Fruit fly (Drosophila melanogaster) whole organism, embryonic: ENCODE data around the gene CycA.

Experiments
- Asciz ChIP-seq: fragments of 200-800 bp; sonication (Bioruptor generic); optimal IDR thresholded peaks from 2 replicates; lab custom pipeline; 2017; ENCODE audit warnings: missing biosample characterization, mild to moderate bottlenecking, missing genetic modification characterization, missing genetic modification reagents
- CG10147 ChIP-seq: fragments of 200-800 bp; sonication (Bioruptor generic); optimal IDR thresholded peaks from 2 replicates; lab custom pipeline; 2019; ENCODE audit warnings: missing biosample characterization, mild to moderate bottlenecking, missing genetic modification characterization, moderate library complexity
- CG1647 ChIP-seq: fragments of 200-800 bp; sonication (Bioruptor generic); optimal IDR thresholded peaks from 3 replicates; lab custom pipeline; 2016; ENCODE audit warnings: missing biosample characterization, missing genetic modification characterization
- CG17912 ChIP-seq: fragments of 200-800 bp; sonication (Bioruptor generic); optimal IDR thresholded peaks from 2 replicates; lab custom pipeline; 2018; ENCODE audit warnings: missing biosample characterization, mild to moderate bottlenecking, missing genetic modification characterization
- Ravus ChIP-seq: fragments of 200-800 bp; sonication (Bioruptor generic); IDR thresholded peaks from 2 replicates; pipeline ENCODE4 v1.3.6; 2022; ENCODE audit warnings: missing biosample characterization, missing genetic modification characterization
- prd ChIP-seq, 3 experiments: fragments of >200 bp in 2 of 3; fragments of 200-800 bp in 1 of 3; sonication (Bioruptor generic) in 1 of 3; optimal IDR thresholded peaks in 2 of 3; IDR thresholded peaks in 1 of 3; 2 replicates in 2 of 3; 3 replicates in 1 of 3; pipeline versions ENCODE4 v1.3.6 to Lab custom; 2017 to 2022; ENCODE audit warnings: missing biosample characterization in 1 of 3, missing genetic modification characterization in 1 of 3
- trem ChIP-seq: fragments of 200-800 bp; optimal IDR thresholded peaks from 3 replicates; lab custom pipeline; 2019; ENCODE audit warnings: missing biosample characterization, mild to moderate bottlenecking, missing genetic modification characterization, moderate library complexity

DNA sequence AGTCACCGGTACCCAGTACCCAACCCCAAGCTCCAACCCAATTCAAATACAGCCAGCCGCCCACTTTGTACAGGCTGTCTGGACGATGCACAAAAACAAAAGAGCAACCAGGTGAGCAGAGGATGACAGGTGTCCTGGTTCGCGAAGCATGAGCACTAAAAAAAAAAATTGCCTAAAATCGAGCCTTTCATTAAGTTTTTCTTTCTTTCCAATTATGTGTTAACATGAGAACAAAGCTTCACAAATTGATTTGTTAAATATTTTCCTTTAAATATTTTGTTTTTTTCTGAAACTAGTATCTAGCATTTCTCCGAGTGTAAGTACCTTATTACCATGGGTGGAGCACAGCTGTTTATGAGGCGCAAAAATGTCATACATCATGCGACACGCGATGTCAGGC lies 41.4 kb upstream of the CycA start:
- no peak for TF ChIP-seq CG10147
- TF ChIP-seq prd (optimal IDR thresholded peaks at IDR 0.05; lab: Kevin White, UChicago): no peak
- TF ChIP-seq prd (GFP tag; IDR thresholded peaks at IDR 0.05; lab: Robert Waterston, UW): no peak
- TF ChIP-seq Asciz: no peak
- no peak for TF ChIP-seq trem (tag; lab: Kevin White, UChicago)
- no peak for TF ChIP-seq CG1647 (GFP tag; lab: Kevin White, UChicago)
- no peak for TF ChIP-seq Ravus (GFP tag; lab: Robert Waterston, UW)
- no peak for TF ChIP-seq CG17912
